Worm (Caenorhabditis elegans) whole organism, L4 larva: ENCODE data around the gene his-24.

ENCODE experiments used
- D1046.2 ChIP-seq: fragments of 200-800 bp; sonication (Bioruptor generic); IDR thresholded peaks from 2 replicates; pipeline ENCODE4 v1.3.6; 2022; ENCODE audit warnings: missing genetic modification characterization, missing compliant biosample characterization
- F26F4.8 ChIP-seq: fragments of 200-800 bp; sonication (Bioruptor generic); conservative IDR thresholded peaks from 2 replicates; pipeline ENCODE4 v1.3.6; 2022; ENCODE audit warnings: missing genetic modification characterization, missing compliant biosample characterization
- F44E2.7 ChIP-seq: fragments of 200-800 bp; sonication (Bioruptor generic); IDR thresholded peaks from 2 replicates; pipeline ENCODE4 v2.1.2; 2022; ENCODE audit warnings: missing genetic modification characterization, missing compliant biosample characterization
- T20F7.1 ChIP-seq: fragments of 200-800 bp; sonication (Bioruptor generic); optimal IDR thresholded peaks from 2 replicates; lab custom pipeline; 2018; ENCODE audit warnings: mild to moderate bottlenecking, missing genetic modification characterization, missing compliant biosample characterization
- Y105C5A.15 ChIP-seq: fragments of 200-800 bp; sonication (Bioruptor generic); IDR thresholded peaks from 2 replicates; pipeline ENCODE4 v1.3.6; 2022; ENCODE audit warnings: missing genetic modification characterization, missing compliant biosample characterization
- aha-1 ChIP-seq: fragments of 150-350 bp; peaks from one replicate; lab custom pipeline; 2014; ENCODE audit warnings: missing biosample characterization, missing genetic modification characterization
- ama-1 ChIP-seq: fragments of 150-350 bp; optimal IDR thresholded peaks from 2 replicates; lab custom pipeline; 2014; ENCODE audit warnings: inconsistent platforms, mixed read lengths
- arid-1 ChIP-seq: fragments of 200-800 bp; sonication (Bioruptor generic); conservative IDR thresholded peaks from 2 replicates; pipeline ENCODE4 v1.3.6; 2022; ENCODE audit warnings: missing genetic modification reagents, missing genetic modification characterization, missing compliant biosample characterization
- attf-4 ChIP-seq: sonication (generic microtip); optimal IDR thresholded peaks from 3 replicates; lab custom pipeline; 2017; ENCODE audit warnings: missing biosample characterization, missing genetic modification characterization
- ceh-32 ChIP-seq: sonication (generic microtip); optimal IDR thresholded peaks from 2 replicates; lab custom pipeline; 2016; ENCODE audit warnings: mild to moderate bottlenecking, missing genetic modification characterization, missing compliant biosample characterization; ENCODE audit not compliant: poor library complexity
- cey-2 ChIP-seq: sonication (generic microtip); optimal IDR thresholded peaks from 3 replicates; lab custom pipeline; 2017; ENCODE audit warnings: missing genetic modification characterization, mild to moderate bottlenecking, missing compliant biosample characterization, antibody characterized with exemption, borderline replicate concordance; ENCODE audit not compliant: insufficient read depth
- ctbp-1 ChIP-seq: fragments of 200-800 bp; sonication (Bioruptor generic); IDR thresholded peaks from 2 replicates; pipeline ENCODE4 v1.3.6; 2022; ENCODE audit warnings: missing genetic modification reagents, missing genetic modification characterization, missing compliant biosample characterization
- daf-16 ChIP-seq, 3 experiments: sonication (generic microtip); optimal IDR thresholded peaks; 2 replicates each; lab custom pipeline; 2016 to 2017; ENCODE audit warnings: missing genetic modification characterization in 3 of 3, missing genetic modification reagents in 3 of 3, mild to moderate bottlenecking in 2 of 3, missing compliant biosample characterization in 2 of 3, missing biosample characterization in 1 of 3, moderate library complexity in 1 of 3
- dmd-6 ChIP-seq: fragments of 200-800 bp; sonication (Bioruptor generic); IDR thresholded peaks from 2 replicates; pipeline ENCODE4 v1.3.6; 2022; ENCODE audit warnings: missing genetic modification reagents, missing genetic modification characterization, missing compliant biosample characterization
- duxl-1 ChIP-seq: sonication (generic microtip); optimal IDR thresholded peaks from 2 replicates; lab custom pipeline; 2016; ENCODE audit warnings: mild to moderate bottlenecking, missing genetic modification characterization, moderate library complexity, missing compliant biosample characterization; ENCODE audit not compliant: poor library complexity
- dve-1 ChIP-seq: sonication (generic microtip); optimal IDR thresholded peaks from 2 replicates; lab custom pipeline; 2017; ENCODE audit warnings: antibody characterized with exemption, mild to moderate bottlenecking, missing genetic modification characterization, missing compliant biosample characterization; ENCODE audit not compliant: insufficient read depth
- egl-43 ChIP-seq: fragments of 200-800 bp; sonication (Bioruptor generic); IDR thresholded peaks from 2 replicates; pipeline ENCODE4 v1.3.6; 2022; ENCODE audit warnings: missing genetic modification reagents, missing genetic modification characterization, missing compliant biosample characterization
- gei-8 ChIP-seq: fragments of 200-800 bp; sonication (Bioruptor generic); optimal IDR thresholded peaks from 2 replicates; lab custom pipeline; 2018; ENCODE audit warnings: mild to moderate bottlenecking, missing genetic modification characterization, missing compliant biosample characterization
- hif-1 ChIP-seq, 2 experiments: sonication (generic microtip); optimal IDR thresholded peaks; 2 replicates each; lab custom pipeline; 2016 to 2017; ENCODE audit warnings: missing compliant biosample characterization in 2 of 2, missing genetic modification characterization in 2 of 2, missing genetic modification reagents in 2 of 2, missing genotype in 2 of 2, mild to moderate bottlenecking in 1 of 2
- lin-1 ChIP-seq: fragments of 200-800 bp; sonication (Bioruptor generic); IDR thresholded peaks from 2 replicates; pipeline ENCODE4 v1.3.6; 2022; ENCODE audit warnings: missing genetic modification reagents, missing genetic modification characterization, missing compliant biosample characterization
- lin-13 ChIP-seq: fragments of 150-350 bp; optimal IDR thresholded peaks from 2 replicates; lab custom pipeline; 2014; ENCODE audit warnings: missing biosample characterization, missing genetic modification reagents, missing genetic modification characterization
- lin-15B ChIP-seq: fragments of 150-350 bp; sonication (generic microtip); optimal IDR thresholded peaks from 3 replicates; lab custom pipeline; 2014; ENCODE audit warnings: missing biosample characterization, missing genetic modification characterization
- mdl-1 ChIP-seq, 2 experiments: fragments of 150-350 bp in 1 of 2; sonication (generic microtip) in 1 of 2; optimal IDR thresholded peaks; 2 replicates each; lab custom pipeline; 2014 to 2017; ENCODE audit warnings: missing biosample characterization in 2 of 2, missing genetic modification characterization in 2 of 2
- nhr-10 ChIP-seq: fragments of 150-350 bp; optimal IDR thresholded peaks from 2 replicates; lab custom pipeline; 2014; ENCODE audit warnings: missing biosample characterization, missing genetic modification characterization
- nhr-111 ChIP-seq: fragments of 200-800 bp; sonication (Bioruptor generic); optimal IDR thresholded peaks from 2 replicates; lab custom pipeline; 2018; ENCODE audit warnings: mild to moderate bottlenecking, missing genetic modification characterization, missing compliant biosample characterization
- nhr-237 ChIP-seq: sonication (generic microtip); optimal IDR thresholded peaks from 2 replicates; lab custom pipeline; 2017; ENCODE audit warnings: missing biosample characterization, missing genetic modification characterization
- nhr-48 ChIP-seq: sonication (generic microtip); optimal IDR thresholded peaks from 2 replicates; lab custom pipeline; 2016; ENCODE audit warnings: mild to moderate bottlenecking, missing genetic modification characterization, missing compliant biosample characterization
- pha-4 ChIP-seq, 2 experiments: fragments of 150-350 bp in 1 of 2; fragments of 200-800 bp in 1 of 2; sonication (Bioruptor generic) in 1 of 2; IDR thresholded peaks in 1 of 2; optimal IDR thresholded peaks in 1 of 2; 2 replicates each; pipeline versions ENCODE4 v1.3.6 to Lab custom; 2014 to 2022; ENCODE audit warnings: missing genetic modification characterization in 2 of 2, missing genetic modification reagents in 2 of 2, missing biosample characterization in 1 of 2, missing compliant biosample characterization in 1 of 2
- pqm-1 ChIP-seq: sonication (generic microtip); optimal IDR thresholded peaks from 2 replicates; lab custom pipeline; 2017; ENCODE audit warnings: missing biosample characterization, missing genetic modification characterization
- sdz-12 ChIP-seq: fragments of 200-800 bp; sonication (Bioruptor generic); optimal IDR thresholded peaks from 2 replicates; lab custom pipeline; 2018; ENCODE audit warnings: mild to moderate bottlenecking, missing genetic modification characterization, missing compliant biosample characterization
- set-16 ChIP-seq: fragments of 200-800 bp; sonication (Bioruptor generic); IDR thresholded peaks from 2 replicates; pipeline ENCODE4 v1.3.6; 2022; ENCODE audit warnings: missing genetic modification reagents, missing genetic modification characterization, missing compliant biosample characterization
- skn-1 ChIP-seq: fragments of 150-350 bp; optimal IDR thresholded peaks from 2 replicates; lab custom pipeline; 2014; ENCODE audit warnings: missing biosample characterization, missing genetic modification characterization
- snpc-1.2 ChIP-seq: fragments of 200-800 bp; sonication (Bioruptor generic); IDR thresholded peaks from 2 replicates; pipeline ENCODE4 v1.3.6; 2022; ENCODE audit warnings: missing genetic modification reagents, missing genetic modification characterization, missing compliant biosample characterization
- unc-130 ChIP-seq: sonication (generic microtip); optimal IDR thresholded peaks from 2 replicates; lab custom pipeline; 2016; ENCODE audit warnings: missing genetic modification reagents, missing genetic modification characterization, missing compliant biosample characterization
- zfp-3 ChIP-seq: fragments of 200-800 bp; sonication (Bioruptor generic); conservative IDR thresholded peaks from 2 replicates; pipeline ENCODE4 v1.3.6; 2022; ENCODE audit warnings: missing genetic modification reagents, missing genetic modification characterization, missing compliant biosample characterization
- zip-11 ChIP-seq: fragments of 200-800 bp; sonication (Bioruptor generic); IDR thresholded peaks from 2 replicates; pipeline ENCODE4 v1.3.6; 2022; ENCODE audit warnings: missing genetic modification characterization, missing compliant biosample characterization
- zip-2 ChIP-seq: fragments of 150-350 bp; optimal IDR thresholded peaks from 2 replicates; lab custom pipeline; 2014; ENCODE audit warnings: missing biosample characterization, missing genetic modification characterization

Gene his-24

ce11 chrX:14515028-14515427 lies 25.1 kb downstream of the his-24 start, which contains the start of gene gcsh-1 (continued):
- TF ChIP-seq lin-13 (GFP tag; lab: Kevin White, UChicago) = no peak

- TF ChIP-seq dmd-6 (GFP tag; lab: Robert Waterston, UW) = peak; percentile 55; the same call in 1 of the 2 replicates
- TF ChIP-seq T20F7.1 = no peak
- peak; percentile 5 for TF ChIP-seq dve-1 (tag; lab: Kevin White, UChicago)
- TF ChIP-seq nhr-111 (GFP tag; lab: Kevin White, UChicago) = no peak
- no peak for TF ChIP-seq F44E2.7
- no peak for TF ChIP-seq F26F4.8 (GFP tag; lab: Robert Waterston, UW)
- TF ChIP-seq, all 104 proteins: peak for 2
These were observed 26.7 kb downstream of the his-24 start, which contains the start of gene D1025.10 for ce11 chrX:14516560-14516959. D1025.10 (plus strand) TSS chrX:14516860.

DNA sequence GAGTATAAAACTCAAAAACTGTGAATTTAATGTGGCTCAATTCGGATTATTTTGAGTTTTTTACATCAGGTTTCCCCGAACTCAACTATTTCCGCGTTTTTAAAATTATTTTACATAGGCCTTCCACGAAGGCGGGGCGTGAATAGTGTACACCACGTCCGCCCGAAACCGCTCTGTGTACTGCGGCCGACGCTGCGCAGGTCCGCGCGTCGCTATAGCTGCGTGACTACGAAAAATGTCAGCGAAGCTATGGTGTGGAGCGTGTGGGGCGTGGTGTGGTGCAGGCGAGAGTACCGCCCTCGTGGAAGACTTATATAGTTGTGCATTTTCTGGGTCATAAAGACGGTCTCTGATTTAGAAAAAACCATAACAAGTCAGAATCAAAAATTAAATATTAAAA lies 27.9 kb downstream of the his-24 start:
- no peak for TF ChIP-seq hif-1 (tag; optimal IDR thresholded peaks at IDR 0.05; lab: Kevin White, UChicago)
- TF ChIP-seq egl-43 = 0 out of 2 replicates have a peak, but pooled peaks have one; percentile 10
- no peak for TF ChIP-seq ama-1 (lab: Kevin White, UChicago)
- no peak for TF ChIP-seq skn-1 (tag; lab: Kevin White, UChicago)
- no peak for TF ChIP-seq duxl-1 (tag; lab: Kevin White, UChicago)
- TF ChIP-seq zip-2 (tag; lab: Kevin White, UChicago) = no peak
- TF ChIP-seq aha-1 (tag; lab: Kevin White, UChicago) = peak; percentile 85
- peak; percentile 36 for TF ChIP-seq set-16

- TF ChIP-seq pqm-1 (tag; lab: Kevin White, UChicago) (no peak), sdz-12 (GFP tag; lab: Kevin White, UChicago) (no peak), T20F7.1 (no peak), snpc-1.2 (GFP tag; lab: Robert Waterston, UW) (no peak), attf-4 (no peak), lin-15B (tag; lab: Kevin White, UChicago) (no peak), D1046.2 (GFP tag; lab: Robert Waterston, UW) (no peak), lin-1 (no peak)
These were observed 30.6 kb downstream of the his-24 start, which contains the start of gene D1025.1 for ce11 chrX:14520463-14520862. D1025.1 (plus strand) TSS chrX:14520763.

- no peak for TF ChIP-seq gei-8 (GFP tag; lab: Kevin White, UChicago)
- TF ChIP-seq nhr-48 (tag; lab: Kevin White, UChicago) = no peak
- TF ChIP-seq daf-16 (GFP tag; optimal IDR thresholded peaks at IDR 0.05; lab: Kevin White, UChicago) = no peak
- TF ChIP-seq daf-16 (tag; optimal IDR thresholded peaks at IDR 0.05; lab: Kevin White, UChicago) = no peak
- no peak for TF ChIP-seq ctbp-1 (GFP tag; lab: Robert Waterston, UW)
- TF ChIP-seq zip-11 (GFP tag; lab: Robert Waterston, UW) = no peak
- TF ChIP-seq nhr-237 (tag; lab: Kevin White, UChicago) = no peak
- no peak for TF ChIP-seq cey-2
- TF ChIP-seq nhr-10 = no peak
- TF ChIP-seq Y105C5A.15 = no peak
- no peak for TF ChIP-seq mdl-1 (tag; optimal IDR thresholded peaks at IDR 0.05; lab: Kevin White, UChicago)
- TF ChIP-seq zfp-3 (GFP tag; lab: Robert Waterston, UW) = no peak
- no peak for TF ChIP-seq pha-4 (GFP tag; IDR thresholded peaks at IDR 0.05; lab: Robert Waterston, UW)
- no peak for TF ChIP-seq pha-4 (tag; optimal IDR thresholded peaks at IDR 0.05; lab: Kevin White, UChicago)
- TF ChIP-seq arid-1 = no peak
- TF ChIP-seq F26F4.8 (GFP tag; lab: Robert Waterston, UW) = no peak
- TF ChIP-seq unc-130 (GFP tag; lab: Kevin White, UChicago) = no peak
- no peak for TF ChIP-seq ceh-32 (tag; lab: Kevin White, UChicago)
- no peak for TF ChIP-seq dmd-6 (GFP tag; lab: Robert Waterston, UW)
These were observed 33.4 kb downstream of the his-24 start, which contains the start of gene nspc-16 for ce11 chrX:14523275-14523674. nspc-16 (plus strand) TSS chrX:14523575.
